Worm (Caenorhabditis elegans) whole organism, L2 larva: Measurements from ENCODE around the gene cyp-44A1.

Experiments used
- C34F6.9 ChIP-seq: fragments of 150-350 bp; optimal IDR thresholded peaks from 2 replicates; lab custom pipeline; 2014; ENCODE audit warnings: missing biosample characterization, missing genetic modification characterization
- F13H6.1 ChIP-seq: sonication (generic microtip); optimal IDR thresholded peaks from 2 replicates; lab custom pipeline; 2016; ENCODE audit warnings: missing genetic modification characterization, missing compliant biosample characterization
- R02D3.7 ChIP-seq: fragments of 150-350 bp; optimal IDR thresholded peaks from 2 replicates; lab custom pipeline; 2014; ENCODE audit warnings: missing biosample characterization, missing genetic modification characterization
- Y55F3AM.14 ChIP-seq: fragments of 200-800 bp; sonication (Bioruptor generic); optimal IDR thresholded peaks from 2 replicates; lab custom pipeline; 2018; ENCODE audit warnings: mild to moderate bottlenecking, missing genetic modification characterization, missing compliant biosample characterization
- ZK546.5 ChIP-seq: sonication (generic microtip); optimal IDR thresholded peaks from 2 replicates; lab custom pipeline; 2017; ENCODE audit warnings: missing biosample characterization, missing genetic modification characterization
- alr-1 ChIP-seq: fragments of 150-350 bp; optimal IDR thresholded peaks from 2 replicates; lab custom pipeline; 2014; ENCODE audit warnings: missing biosample characterization, missing genetic modification characterization
- aly-2 ChIP-seq: fragments of 150-350 bp; optimal IDR thresholded peaks from 2 replicates; lab custom pipeline; 2014; ENCODE audit warnings: missing biosample characterization, missing genetic modification characterization
- ama-1 ChIP-seq: fragments of 150-350 bp; optimal IDR thresholded peaks from 2 replicates; lab custom pipeline; 2018; ENCODE audit warnings: inconsistent platforms
- blmp-1 ChIP-seq: sonication (generic microtip); optimal IDR thresholded peaks from 2 replicates; lab custom pipeline; 2017; ENCODE audit warnings: missing genetic modification characterization, mild to moderate bottlenecking, missing compliant biosample characterization, antibody characterized with exemption, moderate library complexity; ENCODE audit not compliant: insufficient read depth
- ceh-16 ChIP-seq: fragments of 150-350 bp; optimal IDR thresholded peaks from 2 replicates; lab custom pipeline; 2014; ENCODE audit warnings: missing biosample characterization, missing genetic modification characterization
- ceh-82 ChIP-seq: fragments of 150-350 bp; optimal IDR thresholded peaks from 2 replicates; lab custom pipeline; 2014; ENCODE audit warnings: missing biosample characterization, missing genetic modification characterization
- crh-2 ChIP-seq: sonication (generic microtip); optimal IDR thresholded peaks from 2 replicates; lab custom pipeline; 2017; ENCODE audit warnings: missing biosample characterization, missing genetic modification characterization
- dmd-4 ChIP-seq: sonication (generic microtip); optimal IDR thresholded peaks from 2 replicates; lab custom pipeline; 2017; ENCODE audit warnings: missing biosample characterization, missing genetic modification characterization
- egl-27 ChIP-seq: sonication (generic microtip); optimal IDR thresholded peaks from 3 replicates; lab custom pipeline; 2017; ENCODE audit warnings: missing biosample characterization, missing genetic modification reagents, missing genetic modification characterization
- elt-1 ChIP-seq: fragments of 150-350 bp; optimal IDR thresholded peaks from 2 replicates; lab custom pipeline; 2014; ENCODE audit warnings: missing biosample characterization, missing genetic modification characterization
- elt-3 ChIP-seq: sonication (generic microtip); optimal IDR thresholded peaks from 2 replicates; lab custom pipeline; 2017; ENCODE audit warnings: missing biosample characterization, missing genetic modification characterization
- fos-1 ChIP-seq: fragments of 150-350 bp; optimal IDR thresholded peaks from 2 replicates; lab custom pipeline; 2014; ENCODE audit warnings: missing biosample characterization, missing genetic modification characterization
- gmeb-1 ChIP-seq: fragments of 150-350 bp; optimal IDR thresholded peaks from 2 replicates; lab custom pipeline; 2014; ENCODE audit warnings: missing biosample characterization, missing genetic modification characterization
- lin-11 ChIP-seq: fragments of 150-350 bp; sonication (generic microtip); optimal IDR thresholded peaks from 2 replicates; lab custom pipeline; 2014; ENCODE audit warnings: missing biosample characterization, missing genetic modification characterization, inconsistent platforms, mixed read lengths
- lin-13 ChIP-seq: fragments of 150-350 bp; optimal IDR thresholded peaks from 2 replicates; lab custom pipeline; 2014; ENCODE audit warnings: missing biosample characterization, missing genetic modification reagents, missing genetic modification characterization
- lin-39 ChIP-seq: fragments of 150-350 bp; optimal IDR thresholded peaks from 2 replicates; lab custom pipeline; 2014; ENCODE audit warnings: missing biosample characterization, missing genetic modification reagents, missing genetic modification characterization
- lsy-2 ChIP-seq, 2 experiments: fragments of 150-350 bp in 1 of 2; sonication (generic microtip) in 1 of 2; optimal IDR thresholded peaks; 2 replicates each; lab custom pipeline; 2014 to 2017; ENCODE audit warnings: missing biosample characterization in 2 of 2, missing genetic modification characterization in 2 of 2
- mab-5 ChIP-seq: fragments of 150-350 bp; optimal IDR thresholded peaks from 2 replicates; lab custom pipeline; 2014; ENCODE audit warnings: missing biosample characterization, missing genetic modification characterization
- mbf-1 ChIP-seq: sonication (generic microtip); optimal IDR thresholded peaks from 2 replicates; lab custom pipeline; 2017; ENCODE audit warnings: missing biosample characterization, missing genetic modification characterization
- mdl-1 ChIP-seq, 2 experiments: fragments of 150-350 bp in 1 of 2; sonication (generic microtip) in 1 of 2; optimal IDR thresholded peaks; 2 replicates each; lab custom pipeline; 2017; ENCODE audit warnings: missing biosample characterization in 2 of 2, missing genetic modification characterization in 2 of 2
- nhr-10 ChIP-seq: sonication (generic microtip); optimal IDR thresholded peaks from 2 replicates; lab custom pipeline; 2017; ENCODE audit warnings: missing biosample characterization, missing genetic modification characterization
- nhr-11 ChIP-seq: fragments of 150-350 bp; optimal IDR thresholded peaks from 2 replicates; lab custom pipeline; 2014; ENCODE audit warnings: missing biosample characterization, missing genetic modification characterization
- nhr-12 ChIP-seq: fragments of 150-350 bp; optimal IDR thresholded peaks from 2 replicates; lab custom pipeline; 2014; ENCODE audit warnings: missing biosample characterization, missing genetic modification characterization
- nhr-129 ChIP-seq: fragments of 150-350 bp; optimal IDR thresholded peaks from 2 replicates; lab custom pipeline; 2014; ENCODE audit warnings: missing biosample characterization, missing genetic modification characterization
- nhr-21 ChIP-seq: fragments of 150-350 bp; optimal IDR thresholded peaks from 2 replicates; lab custom pipeline; 2014; ENCODE audit warnings: missing biosample characterization, missing genetic modification characterization
- nhr-23 ChIP-seq: fragments of 150-350 bp; optimal IDR thresholded peaks from 2 replicates; lab custom pipeline; 2014; ENCODE audit warnings: missing biosample characterization, missing genetic modification reagents, missing genetic modification characterization
- nhr-237 ChIP-seq: fragments of 150-350 bp; optimal IDR thresholded peaks from 2 replicates; lab custom pipeline; 2014; ENCODE audit warnings: missing biosample characterization, missing genetic modification characterization
- nhr-25 ChIP-seq: fragments of 150-350 bp; sonication (generic microtip); optimal IDR thresholded peaks from 3 replicates; lab custom pipeline; 2014; ENCODE audit warnings: missing biosample characterization, missing genetic modification characterization
- nhr-6 ChIP-seq: fragments of 150-350 bp; optimal IDR thresholded peaks from 2 replicates; lab custom pipeline; 2014; ENCODE audit warnings: missing biosample characterization, missing genetic modification characterization
- nhr-77 ChIP-seq: fragments of 150-350 bp; optimal IDR thresholded peaks from 2 replicates; lab custom pipeline; 2014; ENCODE audit warnings: missing biosample characterization, missing genetic modification characterization
- peb-1 ChIP-seq: fragments of 150-350 bp; optimal IDR thresholded peaks from 2 replicates; lab custom pipeline; 2014; ENCODE audit warnings: missing biosample characterization, missing genetic modification characterization
- sem-4 ChIP-seq: fragments of 150-350 bp; optimal IDR thresholded peaks from 2 replicates; lab custom pipeline; 2014; ENCODE audit warnings: missing biosample characterization, missing genetic modification reagents, missing genetic modification characterization
- skn-1 ChIP-seq: sonication (generic microtip); optimal IDR thresholded peaks from 2 replicates; lab custom pipeline; 2017; ENCODE audit warnings: missing biosample characterization, missing genetic modification characterization
- sma-3 ChIP-seq: sonication (generic microtip); optimal IDR thresholded peaks from 2 replicates; lab custom pipeline; 2016; ENCODE audit warnings: missing genetic modification reagents, missing genetic modification characterization, missing compliant biosample characterization
- sma-9 ChIP-seq, 2 experiments: fragments of 150-350 bp in 1 of 2; sonication (generic microtip) in 1 of 2; optimal IDR thresholded peaks; 2 replicates each; lab custom pipeline; 2014 to 2016; ENCODE audit warnings: missing genetic modification characterization in 2 of 2, mild to moderate bottlenecking in 1 of 2, missing biosample characterization in 1 of 2, missing compliant biosample characterization in 1 of 2, missing genetic modification reagents in 1 of 2, moderate library complexity in 1 of 2
- snpc-4 ChIP-seq: fragments of 150-350 bp; optimal IDR thresholded peaks from 2 replicates; lab custom pipeline; 2014; ENCODE audit warnings: missing biosample characterization, missing genetic modification characterization
- unc-39 ChIP-seq: fragments of 150-350 bp; optimal IDR thresholded peaks from 2 replicates; lab custom pipeline; 2014; ENCODE audit warnings: missing biosample characterization, missing genetic modification characterization
- unc-55 ChIP-seq: fragments of 150-350 bp; sonication (generic microtip); optimal IDR thresholded peaks from 3 replicates; lab custom pipeline; 2014; ENCODE audit warnings: missing biosample characterization, missing genetic modification reagents, missing genetic modification characterization
- unc-62 ChIP-seq: fragments of 150-350 bp; optimal IDR thresholded peaks from 2 replicates; lab custom pipeline; 2014; ENCODE audit warnings: missing biosample characterization, missing genetic modification reagents, missing genetic modification characterization
- zag-1 ChIP-seq: fragments of 150-350 bp; optimal IDR thresholded peaks from 2 replicates; lab custom pipeline; 2014; ENCODE audit warnings: missing biosample characterization, missing genetic modification characterization
- ztf-1 ChIP-seq: fragments of 200-800 bp; sonication (Bioruptor generic); conservative IDR thresholded peaks from 2 replicates; pipeline ENCODE4 v1.3.6; 2022; ENCODE audit warnings: missing genetic modification characterization, missing compliant biosample characterization
- ztf-11 ChIP-seq: sonication (generic microtip); optimal IDR thresholded peaks from 2 replicates; lab custom pipeline; 2017; ENCODE audit warnings: missing biosample characterization, missing genetic modification characterization
- ztf-4 ChIP-seq: fragments of 150-350 bp; optimal IDR thresholded peaks from 2 replicates; lab custom pipeline; 2014; ENCODE audit warnings: missing biosample characterization, missing genetic modification characterization

Gene cyp-44A1

DNA sequence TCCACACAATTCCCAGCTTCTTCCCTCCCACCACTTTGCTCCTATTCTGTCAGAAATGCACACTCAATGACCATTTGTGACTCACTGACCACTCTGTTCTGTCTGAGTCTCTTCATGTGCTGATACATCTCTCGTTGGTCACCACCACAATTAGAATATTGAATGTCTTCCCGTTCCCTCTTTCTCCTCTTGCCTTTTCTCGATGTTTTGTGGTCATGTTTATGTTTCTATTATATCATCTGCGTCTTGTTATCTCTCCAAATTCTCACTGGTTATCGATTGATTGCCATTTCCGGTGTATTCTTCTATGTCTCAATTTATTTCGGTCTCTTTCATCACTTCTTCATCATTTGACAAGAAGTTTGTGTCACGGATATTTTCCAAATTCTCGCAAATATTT, 42.9 kb upstream of the cyp-44A1 start:
- peak; percentile 46 for TF ChIP-seq F13H6.1 (tag; lab: Kevin White, UChicago)
- no peak for TF ChIP-seq peb-1
- peak; percentile 44 for TF ChIP-seq fos-1 (tag; lab: Kevin White, UChicago)

- no peak for TF ChIP-seq crh-2 (tag; lab: Kevin White, UChicago)
- no peak for TF ChIP-seq egl-27 (tag; lab: Kevin White, UChicago)
- no peak for TF ChIP-seq ceh-16 (tag; lab: Kevin White, UChicago)
- no peak for TF ChIP-seq nhr-237 (tag; lab: Kevin White, UChicago)
- TF ChIP-seq nhr-77 = no peak
- TF ChIP-seq sma-3 (GFP tag; lab: Kevin White, UChicago) = no peak
- TF ChIP-seq aly-2 = no peak
- TF ChIP-seq Y55F3AM.14 (GFP tag; lab: Kevin White, UChicago) = no peak
- TF ChIP-seq ztf-1 (GFP tag; lab: Robert Waterston, UW) = no peak
- TF ChIP-seq mbf-1 (tag; lab: Kevin White, UChicago) = no peak
- TF ChIP-seq lsy-2 (tag; optimal IDR thresholded peaks at IDR 0.05; lab: Kevin White, UChicago) = peak in 1 of 2 experiments; percentile 46
- no peak for TF ChIP-seq lin-39 (tag; lab: Kevin White, UChicago)
- no peak for TF ChIP-seq ztf-11
- no peak for TF ChIP-seq fos-1 (tag; lab: Kevin White, UChicago)
- peak; percentile 32 for TF ChIP-seq zag-1 (tag; lab: Kevin White, UChicago)
- TF ChIP-seq C34F6.9 (tag; lab: Kevin White, UChicago) = peak; percentile 23
- no peak for TF ChIP-seq nhr-11 (tag; lab: Kevin White, UChicago)
- TF ChIP-seq sma-9 (GFP tag; optimal IDR thresholded peaks at IDR 0.05; lab: Kevin White, UChicago) = no peak
- no peak for TF ChIP-seq sma-9 (tag; optimal IDR thresholded peaks at IDR 0.05; lab: Kevin White, UChicago)
- no peak for TF ChIP-seq nhr-6
- peak; percentile 43 for TF ChIP-seq nhr-129 (tag; lab: Kevin White, UChicago)
- no peak for TF ChIP-seq nhr-23 (tag; lab: Kevin White, UChicago)
- peak; percentile 41 for TF ChIP-seq unc-55 (GFP tag; lab: Kevin White, UChicago)
- TF ChIP-seq unc-62 (GFP tag; lab: Kevin White, UChicago) = no peak
- no peak for TF ChIP-seq mdl-1 (tag; optimal IDR thresholded peaks at IDR 0.05; lab: Kevin White, UChicago)
- TF ChIP-seq ama-1 (lab: Kevin White, UChicago) = no peak
- no peak for TF ChIP-seq ceh-82 (tag; lab: Kevin White, UChicago)
- no peak for TF ChIP-seq mab-5 (tag; lab: Kevin White, UChicago)
- TF ChIP-seq peb-1 = no peak
- TF ChIP-seq lin-11 (tag; lab: Kevin White, UChicago) = no peak
- no peak for TF ChIP-seq R02D3.7 (tag; lab: Kevin White, UChicago)
- TF ChIP-seq gmeb-1 (tag; lab: Kevin White, UChicago) = no peak
- no peak for TF ChIP-seq nhr-21 (tag; lab: Kevin White, UChicago)
- no peak for TF ChIP-seq blmp-1 (tag; lab: Kevin White, UChicago)
- TF ChIP-seq lin-13 (GFP tag; lab: Kevin White, UChicago) = no peak
- TF ChIP-seq unc-39 (tag; lab: Kevin White, UChicago) = no peak
- TF ChIP-seq nhr-10 (tag; lab: Kevin White, UChicago) = no peak
- TF ChIP-seq snpc-4 = no peak
- TF ChIP-seq nhr-12 (tag; lab: Kevin White, UChicago) = no peak
- peak; percentile 49 for TF ChIP-seq sem-4 (tag; lab: Kevin White, UChicago)
- no peak for TF ChIP-seq skn-1 (tag; lab: Kevin White, UChicago)
- no peak for TF ChIP-seq elt-3
- TF ChIP-seq F13H6.1 (tag; lab: Kevin White, UChicago) = peak; percentile 44
- TF ChIP-seq dmd-4 (tag; lab: Kevin White, UChicago) = no peak
- TF ChIP-seq alr-1 (tag; lab: Kevin White, UChicago) = no peak
- no peak for TF ChIP-seq ZK546.5 (tag; lab: Kevin White, UChicago)
- TF ChIP-seq elt-1 (tag; lab: Kevin White, UChicago) = no peak
- no peak for TF ChIP-seq nhr-25 (tag; lab: Kevin White, UChicago)
- no peak for TF ChIP-seq ztf-4 (tag; lab: Kevin White, UChicago)
Observed at ce11 chrII:5463692-5464300, 40.0 kb upstream of the cyp-44A1 start.
